Worm (Caenorhabditis elegans) whole organism, mixed stage, embryonic: ENCODE results near the gene F28B4.4.

Experiments used
- M03D4.4 ChIP-seq: sonication (generic microtip); optimal IDR thresholded peaks from 2 replicates; lab custom pipeline; 2017; ENCODE audit warnings: mild to moderate bottlenecking, missing genetic modification characterization, missing compliant biosample characterization
- bed-3 ChIP-seq: fragments of 200-800 bp; sonication (Bioruptor generic); optimal IDR thresholded peaks from 3 replicates; lab custom pipeline; 2018; ENCODE audit warnings: mild to moderate bottlenecking, missing genetic modification characterization, moderate library complexity, missing compliant biosample characterization
- ceh-39 ChIP-seq: fragments of 150-350 bp; optimal IDR thresholded peaks from 2 replicates; lab custom pipeline; 2014; ENCODE audit warnings: missing biosample characterization, missing genetic modification characterization
- ceh-43 ChIP-seq: fragments of 200-800 bp; sonication (Bioruptor generic); optimal IDR thresholded peaks from 2 replicates; lab custom pipeline; 2018; ENCODE audit warnings: mild to moderate bottlenecking, missing genetic modification characterization, moderate library complexity, missing compliant biosample characterization
- ceh-83 ChIP-seq: fragments of 200-800 bp; sonication (Bioruptor generic); optimal IDR thresholded peaks from 2 replicates; lab custom pipeline; 2018; ENCODE audit warnings: mild to moderate bottlenecking, missing genetic modification characterization, missing compliant biosample characterization
- ces-1 ChIP-seq: fragments of 150-350 bp; optimal IDR thresholded peaks from 2 replicates; lab custom pipeline; 2014; ENCODE audit warnings: missing biosample characterization, missing genetic modification reagents, missing genetic modification characterization
- cnd-1 ChIP-seq: fragments of 200-800 bp; sonication (Bioruptor generic); optimal IDR thresholded peaks from 2 replicates; lab custom pipeline; 2018; ENCODE audit warnings: mild to moderate bottlenecking, missing genetic modification characterization, missing compliant biosample characterization
- drap-1 ChIP-seq: fragments of 200-800 bp; sonication (Bioruptor generic); optimal IDR thresholded peaks from 3 replicates; lab custom pipeline; 2018; ENCODE audit warnings: mild to moderate bottlenecking, missing genetic modification characterization, missing compliant biosample characterization
- elt-1 ChIP-seq: sonication (generic microtip); optimal IDR thresholded peaks from 2 replicates; lab custom pipeline; 2017; ENCODE audit warnings: missing genetic modification characterization, mild to moderate bottlenecking, missing compliant biosample characterization, antibody characterized with exemption, moderate library complexity, borderline replicate concordance; ENCODE audit not compliant: insufficient read depth
- flh-1 ChIP-seq: fragments of 200-800 bp; sonication (Bioruptor generic); optimal IDR thresholded peaks from 2 replicates; lab custom pipeline; 2018; ENCODE audit warnings: mild to moderate bottlenecking, missing genetic modification characterization, moderate library complexity, missing compliant biosample characterization
- ham-2 ChIP-seq: fragments of 200-800 bp; sonication (Bioruptor generic); optimal IDR thresholded peaks from 2 replicates; lab custom pipeline; 2018; ENCODE audit warnings: mild to moderate bottlenecking, missing genetic modification characterization, missing compliant biosample characterization
- hlh-1 ChIP-seq: fragments of 150-350 bp; optimal IDR thresholded peaks from 2 replicates; lab custom pipeline; 2014; ENCODE audit warnings: missing biosample characterization, missing genetic modification reagents, missing genetic modification characterization
- lin-13 ChIP-seq: fragments of 150-350 bp; optimal IDR thresholded peaks from 2 replicates; lab custom pipeline; 2014; ENCODE audit warnings: missing biosample characterization, missing genetic modification characterization
- lin-32 ChIP-seq: fragments of 200-800 bp; sonication (Bioruptor generic); optimal IDR thresholded peaks from 2 replicates; lab custom pipeline; 2018; ENCODE audit warnings: mild to moderate bottlenecking, missing genetic modification characterization, missing compliant biosample characterization
- lsy-2 ChIP-seq: fragments of 150-350 bp; optimal IDR thresholded peaks from 2 replicates; lab custom pipeline; 2014; ENCODE audit warnings: missing biosample characterization, missing genetic modification characterization
- mab-5 ChIP-seq: fragments of 150-350 bp; optimal IDR thresholded peaks from 2 replicates; lab custom pipeline; 2014; ENCODE audit warnings: missing biosample characterization, missing genetic modification characterization
- mep-1 ChIP-seq: fragments of 150-350 bp; optimal IDR thresholded peaks from 2 replicates; lab custom pipeline; 2017; ENCODE audit warnings: missing biosample characterization, missing genetic modification reagents, missing genetic modification characterization, inconsistent platforms
- nhr-12 ChIP-seq: fragments of 150-350 bp; optimal IDR thresholded peaks from 2 replicates; lab custom pipeline; 2014; ENCODE audit warnings: missing biosample characterization, missing genetic modification characterization
- nhr-2 ChIP-seq: fragments of 150-350 bp; optimal IDR thresholded peaks from 2 replicates; lab custom pipeline; 2014; ENCODE audit warnings: missing biosample characterization, missing genetic modification characterization
- nhr-237 ChIP-seq: fragments of 150-350 bp; optimal IDR thresholded peaks from 2 replicates; lab custom pipeline; 2014; ENCODE audit warnings: missing biosample characterization, missing genetic modification characterization
- nhr-28 ChIP-seq: fragments of 150-350 bp; optimal IDR thresholded peaks from 2 replicates; lab custom pipeline; 2014; ENCODE audit warnings: missing biosample characterization, missing genetic modification characterization
- nhr-76 ChIP-seq: sonication (generic microtip); optimal IDR thresholded peaks from 2 replicates; lab custom pipeline; 2017; ENCODE audit warnings: missing biosample characterization, missing genetic modification characterization
- pha-4 ChIP-seq: fragments of 150-350 bp; optimal IDR thresholded peaks from 2 replicates; lab custom pipeline; 2018; ENCODE audit warnings: missing biosample characterization, missing genetic modification reagents, missing genetic modification characterization
- snpc-4 ChIP-seq: fragments of 150-350 bp; optimal IDR thresholded peaks from 2 replicates; lab custom pipeline; 2014; ENCODE audit warnings: missing biosample characterization, missing genetic modification characterization
- sptf-1 ChIP-seq: sonication (generic microtip); optimal IDR thresholded peaks from 2 replicates; lab custom pipeline; 2017; ENCODE audit warnings: mild to moderate bottlenecking, missing genetic modification characterization, moderate library complexity, missing compliant biosample characterization
- tbx-8 ChIP-seq: fragments of 200-800 bp; sonication (Bioruptor generic); optimal IDR thresholded peaks from 2 replicates; lab custom pipeline; 2018; ENCODE audit warnings: mild to moderate bottlenecking, missing genetic modification characterization, moderate library complexity, missing compliant biosample characterization
- unc-120 ChIP-seq: sonication (generic microtip); optimal IDR thresholded peaks from 2 replicates; lab custom pipeline; 2017; ENCODE audit warnings: missing genetic modification characterization, missing compliant biosample characterization; ENCODE audit not compliant: poor library complexity, severe bottlenecking
- unc-39 ChIP-seq: fragments of 150-350 bp; optimal IDR thresholded peaks from 2 replicates; lab custom pipeline; 2014; ENCODE audit warnings: missing biosample characterization, missing genetic modification characterization
- unc-62 ChIP-seq: fragments of 150-350 bp; optimal IDR thresholded peaks from 2 replicates; lab custom pipeline; 2014; ENCODE audit warnings: missing biosample characterization, missing genetic modification reagents, missing genetic modification characterization
- zip-8 ChIP-seq: fragments of 150-350 bp; optimal IDR thresholded peaks from 2 replicates; lab custom pipeline; 2014; ENCODE audit warnings: missing biosample characterization, missing genetic modification characterization

The F28B4.4 gene

DNA sequence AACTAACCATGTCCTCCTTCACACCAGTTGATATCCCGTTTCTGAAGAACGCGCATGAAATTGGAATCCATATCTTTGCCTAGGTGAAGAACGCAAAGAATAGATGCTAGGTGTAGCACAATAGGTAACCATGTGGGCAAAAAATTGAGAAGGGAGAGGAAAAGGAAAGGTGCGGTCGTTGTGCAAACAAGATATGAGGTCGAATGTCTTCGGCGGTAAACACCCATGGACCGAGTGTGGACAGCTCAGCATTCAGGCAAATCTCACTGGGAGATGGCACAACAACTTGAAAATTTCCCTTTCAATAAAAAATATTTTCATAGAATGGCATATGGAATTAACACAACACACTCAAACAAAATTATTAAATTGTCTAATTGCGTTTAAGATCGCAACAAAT, at the start of gene F28B4.4:
Gene F28B4.4 (minus strand): TSS at position 101 of the 400 bp plus-strand sequence.
- no peak for TF ChIP-seq lin-13 (tag; lab: Kevin White, UChicago)
- TF ChIP-seq zip-8 (tag; lab: Kevin White, UChicago) = no peak
- no peak for TF ChIP-seq hlh-1
- no peak for TF ChIP-seq nhr-12
- TF ChIP-seq nhr-237 (tag; lab: Kevin White, UChicago) = no peak

DNA sequence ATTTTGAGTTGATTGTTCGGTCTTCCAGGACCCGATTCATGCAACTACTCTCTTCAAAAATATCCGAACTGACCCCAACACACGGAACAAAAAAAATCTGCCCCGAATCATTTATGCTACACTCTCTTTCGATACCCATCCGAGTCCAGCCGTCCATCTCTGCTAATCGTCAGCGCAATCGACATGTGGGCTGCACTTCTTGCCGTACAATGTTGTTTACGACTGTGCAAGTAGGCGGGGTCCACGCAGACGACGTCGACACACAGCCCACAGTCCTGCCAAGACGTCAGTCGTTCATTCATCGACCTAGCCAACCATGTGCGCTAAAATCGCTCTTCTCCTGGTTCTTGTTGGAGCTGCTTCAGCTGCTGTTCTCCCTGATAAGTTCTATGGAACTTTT, 49.4 kb upstream of the F28B4.4 start, which contains the start of gene lbp-1:
Gene lbp-1 (plus strand): TSS at position 301 of the 400 bp plus-strand sequence.
- TF ChIP-seq ham-2 (GFP tag; lab: Kevin White, UChicago) = peak; percentile 6
- TF ChIP-seq hlh-1 = peak; percentile 13
- TF ChIP-seq nhr-12 = peak; percentile 47
- no peak for TF ChIP-seq ceh-83 (GFP tag; lab: Kevin White, UChicago)
- TF ChIP-seq, all 35 proteins: peak for 3

DNA sequence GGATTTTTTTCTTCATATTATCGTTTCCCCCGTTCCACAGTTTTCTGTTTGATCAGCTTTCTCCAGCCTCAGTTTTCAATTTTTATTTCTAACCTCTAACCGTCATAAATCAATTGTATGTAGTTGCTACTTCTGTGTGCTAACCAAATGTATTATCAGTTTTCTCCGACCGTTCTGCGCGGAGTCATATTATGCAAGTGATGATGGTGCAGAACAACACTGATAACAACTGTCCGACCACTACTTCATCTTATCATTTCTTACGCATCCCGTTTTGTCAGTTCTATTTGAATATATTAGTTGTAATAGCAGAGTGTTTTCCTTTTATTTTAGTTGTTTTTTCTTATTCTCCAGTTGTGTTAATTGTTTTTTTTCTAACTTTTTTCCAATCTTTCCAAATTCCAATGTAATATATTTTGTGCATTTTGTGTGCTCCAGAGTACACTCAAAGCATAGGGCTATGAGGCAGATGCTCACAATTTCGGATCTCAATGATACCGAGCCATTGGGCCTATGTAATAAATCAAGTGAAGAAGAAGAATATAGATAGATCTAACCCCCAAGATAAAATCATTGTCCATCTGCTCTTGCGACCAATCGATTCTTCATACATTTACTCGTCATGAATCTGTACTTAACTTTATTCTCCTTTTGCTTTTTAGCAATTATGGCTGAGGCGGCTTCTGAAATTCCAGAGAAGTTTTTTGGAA, 47.5 kb upstream of the F28B4.4 start, which contains the start of gene lbp-3:
Gene lbp-3 (plus strand): TSS at position 589 of the 710 bp plus-strand sequence.
- TF ChIP-seq nhr-12 = no peak
- TF ChIP-seq ceh-43 (GFP tag; lab: Kevin White, UChicago) = no peak
- TF ChIP-seq snpc-4 = no peak
- TF ChIP-seq sptf-1 (tag; lab: Kevin White, UChicago) = no peak
- no peak for TF ChIP-seq hlh-1
- TF ChIP-seq lin-13 (tag; lab: Kevin White, UChicago) = no peak
- TF ChIP-seq unc-39 (tag; lab: Kevin White, UChicago) = no peak
- no peak for TF ChIP-seq ham-2 (GFP tag; lab: Kevin White, UChicago)
- no peak for TF ChIP-seq flh-1 (GFP tag; lab: Kevin White, UChicago)
- no peak for TF ChIP-seq nhr-28 (tag; lab: Kevin White, UChicago)
- no peak for TF ChIP-seq lsy-2
- TF ChIP-seq lin-32 = no peak
- TF ChIP-seq ceh-39 (tag; lab: Kevin White, UChicago) = no peak

DNA sequence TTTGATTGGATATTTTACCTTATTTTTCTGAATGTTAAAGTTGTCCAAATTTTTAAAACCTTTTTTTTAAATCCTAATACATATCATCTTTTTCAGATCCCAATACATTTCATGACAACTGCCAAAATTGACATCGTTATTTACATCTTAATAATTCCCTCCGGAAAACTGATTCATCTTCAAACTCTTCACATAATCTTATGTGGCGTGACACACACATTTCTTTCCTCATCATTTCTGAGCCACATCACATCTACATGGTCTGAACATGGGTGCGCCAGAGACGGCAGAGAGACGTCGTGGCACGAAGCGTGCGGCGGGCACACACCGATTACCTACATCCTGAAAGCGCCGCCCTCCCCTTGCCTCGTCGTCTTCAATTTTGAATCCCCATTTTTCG, 43.1 kb upstream of the F28B4.4 start, which contains the start of gene tba-9:
Gene tba-9 (plus strand): TSS at position 301 of the 400 bp plus-strand sequence.
- TF ChIP-seq M03D4.4 (tag; lab: Kevin White, UChicago) (no peak), tbx-8 (no peak), nhr-2 (tag; lab: Kevin White, UChicago) (no peak), mab-5 (tag; lab: Kevin White, UChicago) (no peak), nhr-76 (tag; lab: Kevin White, UChicago) (no peak), lsy-2 (no peak), elt-1 (no peak), lin-32 (no peak), unc-39 (tag; lab: Kevin White, UChicago) (no peak), unc-62 (GFP tag; lab: Kevin White, UChicago) (no peak), lin-13 (tag; lab: Kevin White, UChicago) (no peak)
- TF ChIP-seq, all 35 proteins: peak for 0

DNA sequence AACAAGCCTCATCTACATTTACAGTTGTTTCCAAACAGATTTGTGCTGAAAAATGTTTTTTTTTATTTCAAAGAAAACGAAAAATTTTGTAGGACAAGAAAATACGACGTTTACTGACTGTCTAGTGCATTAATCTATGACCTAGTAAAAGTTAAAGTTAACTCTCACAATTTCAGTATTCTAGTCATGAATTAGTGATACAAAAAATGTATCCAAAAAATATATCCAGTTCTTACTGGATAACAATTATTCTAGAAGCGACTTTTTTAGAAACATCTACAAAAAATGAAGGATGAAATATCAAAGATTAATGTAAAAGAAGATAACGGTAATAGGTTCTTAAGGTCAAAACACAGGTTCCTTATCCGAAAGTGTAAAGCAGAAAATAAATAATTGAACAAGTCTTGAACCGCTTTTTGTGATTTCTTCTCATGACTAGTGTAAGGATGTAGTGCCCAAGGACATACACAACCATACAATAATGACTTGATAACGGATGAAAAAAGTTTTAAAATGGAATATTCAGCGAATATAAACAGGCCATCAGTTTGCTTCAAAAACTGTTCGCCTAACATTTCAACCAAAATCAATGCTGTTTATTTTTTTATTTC, 41.2 kb upstream of the F28B4.4 start, which contains the start of gene pqn-37:
Gene pqn-37 (minus strand): TSS at position 51 of the 611 bp plus-strand sequence.
- TF ChIP-seq cnd-1 (tag; lab: Kevin White, UChicago) (no peak), nhr-237 (tag; lab: Kevin White, UChicago) (no peak), bed-3 (no peak), nhr-28 (tag; lab: Kevin White, UChicago) (no peak), nhr-2 (tag; lab: Kevin White, UChicago) (no peak), drap-1 (GFP tag; lab: Kevin White, UChicago) (no peak), ces-1 (GFP tag; lab: Kevin White, UChicago) (no peak), M03D4.4 (tag; lab: Kevin White, UChicago) (no peak), ham-2 (GFP tag; lab: Kevin White, UChicago) (no peak), flh-1 (GFP tag; lab: Kevin White, UChicago) (no peak), mab-5 (tag; lab: Kevin White, UChicago) (no peak), lsy-2 (no peak), sptf-1 (tag; lab: Kevin White, UChicago) (no peak), pha-4 (tag; lab: Kevin White, UChicago) (no peak), unc-120 (tag; lab: Kevin White, UChicago) (no peak), mep-1 (tag; lab: Kevin White, UChicago) (no peak), nhr-76 (tag; lab: Kevin White, UChicago) (no peak), lin-13 (tag; lab: Kevin White, UChicago) (no peak), ceh-43 (GFP tag; lab: Kevin White, UChicago) (no peak)
